Fruit fly (Drosophila melanogaster) whole organism, prepupa: ENCODE measurements around the gene CG14563.

Experiments used
- CG10631 ChIP-seq: fragments of 200-800 bp; sonication (Bioruptor generic); optimal IDR thresholded peaks from 2 replicates; lab custom pipeline; 2016; ENCODE audit warnings: missing biosample characterization, missing genetic modification characterization
- CG10669 ChIP-seq: fragments of 200-800 bp; sonication (Bioruptor generic); optimal IDR thresholded peaks from 3 replicates; lab custom pipeline; 2018; ENCODE audit warnings: missing biosample characterization, mild to moderate bottlenecking, missing genetic modification characterization, moderate library complexity
- CG11294 ChIP-seq: fragments of 200-800 bp; sonication (Bioruptor generic); IDR thresholded peaks from 2 replicates; pipeline ENCODE4 v1.3.6; 2022; ENCODE audit warnings: missing biosample characterization, missing genetic modification characterization
- CG11762 ChIP-seq: fragments of 200-800 bp; sonication (Bioruptor generic); optimal IDR thresholded peaks from 3 replicates; lab custom pipeline; 2016; ENCODE audit warnings: missing biosample characterization, missing genetic modification characterization; ENCODE audit not compliant: insufficient read depth
- CG11902 ChIP-seq: fragments of 200-800 bp; sonication (Bioruptor generic); optimal IDR thresholded peaks from 3 replicates; lab custom pipeline; 2016; ENCODE audit warnings: missing biosample characterization, missing genetic modification characterization
- CG15336 ChIP-seq: fragments of 200-800 bp; sonication (Bioruptor generic); IDR thresholded peaks from 2 replicates; pipeline ENCODE4 v1.3.6; 2022; ENCODE audit warnings: missing biosample characterization, missing genetic modification characterization
- CG1621 ChIP-seq: fragments of 200-800 bp; sonication (Bioruptor generic); optimal IDR thresholded peaks from 3 replicates; lab custom pipeline; 2018; ENCODE audit warnings: missing biosample characterization, mild to moderate bottlenecking, missing genetic modification characterization
- CG16779 ChIP-seq: fragments of 200-800 bp; sonication (Bioruptor generic); optimal IDR thresholded peaks from 3 replicates; lab custom pipeline; 2017; ENCODE audit warnings: missing biosample characterization, mild to moderate bottlenecking, missing genetic modification characterization
- CG34406 ChIP-seq: fragments of 200-800 bp; sonication (Bioruptor generic); optimal IDR thresholded peaks from 3 replicates; lab custom pipeline; 2016; ENCODE audit warnings: missing biosample characterization, missing genetic modification characterization
- CG3919 ChIP-seq: fragments of 200-800 bp; sonication (Bioruptor generic); optimal IDR thresholded peaks from 3 replicates; lab custom pipeline; 2016; ENCODE audit warnings: missing biosample characterization, missing genetic modification characterization
- CG4318 ChIP-seq: fragments of 200-800 bp; sonication (Bioruptor generic); optimal IDR thresholded peaks from 3 replicates; lab custom pipeline; 2017; ENCODE audit warnings: missing biosample characterization, mild to moderate bottlenecking, missing genetic modification characterization
- CG6163 ChIP-seq: fragments of 200-800 bp; sonication (Bioruptor generic); IDR thresholded peaks from 3 replicates; pipeline ENCODE4 v1.3.6; 2022; ENCODE audit warnings: missing biosample characterization, missing genetic modification characterization
- CG6276 ChIP-seq: fragments of 200-800 bp; sonication (Bioruptor generic); optimal IDR thresholded peaks from 2 replicates; lab custom pipeline; 2017; ENCODE audit warnings: missing biosample characterization, mild to moderate bottlenecking, missing genetic modification characterization
- CG6792 ChIP-seq: fragments of 200-800 bp; sonication (Bioruptor generic); optimal IDR thresholded peaks from 3 replicates; lab custom pipeline; 2016; ENCODE audit warnings: missing biosample characterization, missing genetic modification characterization
- CG6808 ChIP-seq: fragments of 200-800 bp; sonication (Bioruptor generic); optimal IDR thresholded peaks from 3 replicates; lab custom pipeline; 2017; ENCODE audit warnings: missing biosample characterization, missing genetic modification characterization, mild to moderate bottlenecking, moderate library complexity, missing genetic modification reagents
- CG6854 ChIP-seq: fragments of 200-800 bp; sonication (Bioruptor generic); optimal IDR thresholded peaks from 2 replicates; lab custom pipeline; 2017; ENCODE audit warnings: missing biosample characterization, mild to moderate bottlenecking, missing genetic modification characterization
- CG7368 ChIP-seq: fragments of 200-800 bp; sonication (Bioruptor generic); optimal IDR thresholded peaks from 3 replicates; lab custom pipeline; 2016; ENCODE audit warnings: missing biosample characterization, missing genetic modification characterization
- CG8119 ChIP-seq: fragments of 200-800 bp; sonication (Bioruptor generic); IDR thresholded peaks from 3 replicates; pipeline ENCODE4 v1.3.6; 2022; ENCODE audit warnings: missing biosample characterization, missing genetic modification characterization
- CG8319 ChIP-seq: fragments of 200-800 bp; sonication (Bioruptor generic); optimal IDR thresholded peaks from 3 replicates; lab custom pipeline; 2016; ENCODE audit warnings: missing biosample characterization, missing genetic modification characterization
- CG8632 ChIP-seq: fragments of 200-800 bp; sonication (Bioruptor generic); optimal IDR thresholded peaks from 3 replicates; lab custom pipeline; 2016; ENCODE audit warnings: missing biosample characterization, missing genetic modification characterization
- CG9139 ChIP-seq: fragments of 200-800 bp; sonication (Bioruptor generic); optimal IDR thresholded peaks from 3 replicates; lab custom pipeline; 2017; ENCODE audit warnings: missing biosample characterization, mild to moderate bottlenecking, missing genetic modification characterization
- Eip75B ChIP-seq: fragments of 200-800 bp; sonication (Bioruptor generic); optimal IDR thresholded peaks from 3 replicates; lab custom pipeline; 2016; ENCODE audit warnings: missing biosample characterization, missing genetic modification characterization
- Eip78C ChIP-seq: fragments of 200-800 bp; sonication (Bioruptor generic); peaks from one replicate; lab custom pipeline; 2016; ENCODE audit warnings: missing biosample characterization, missing genetic modification characterization
- Eip93F ChIP-seq: fragments of 200-800 bp; sonication (Bioruptor generic); optimal IDR thresholded peaks from 2 replicates; lab custom pipeline; 2016; ENCODE audit warnings: missing biosample characterization, mild to moderate bottlenecking, missing genetic modification characterization
- Hr38 ChIP-seq: sonication (Bioruptor generic); optimal IDR thresholded peaks from 2 replicates; lab custom pipeline; 2016; ENCODE audit warnings: missing biosample characterization, missing genetic modification characterization
- Hr39 ChIP-seq: fragments of 200-800 bp; sonication (Bioruptor generic); optimal IDR thresholded peaks from 2 replicates; lab custom pipeline; 2016; ENCODE audit warnings: missing biosample characterization, missing genetic modification characterization
- Lpt ChIP-seq: fragments of 200-800 bp; sonication (Bioruptor generic); optimal IDR thresholded peaks from 3 replicates; lab custom pipeline; 2016; ENCODE audit warnings: missing biosample characterization, missing genetic modification characterization
- Met ChIP-seq: fragments of 200-800 bp; sonication (Bioruptor generic); optimal IDR thresholded peaks from 3 replicates; lab custom pipeline; 2016; ENCODE audit warnings: missing biosample characterization, missing genetic modification characterization
- OdsH ChIP-seq: fragments of 200-800 bp; sonication (Bioruptor generic); optimal IDR thresholded peaks from 3 replicates; lab custom pipeline; 2016; ENCODE audit warnings: missing biosample characterization, missing genetic modification characterization
- Sox102F ChIP-seq: fragments of 200-800 bp; sonication (Bioruptor generic); optimal IDR thresholded peaks from 2 replicates; lab custom pipeline; 2016; ENCODE audit warnings: missing biosample characterization, mild to moderate bottlenecking, missing genetic modification characterization
- Sox14 ChIP-seq: fragments of 200-800 bp; sonication (Bioruptor generic); optimal IDR thresholded peaks from 3 replicates; lab custom pipeline; 2016; ENCODE audit warnings: missing biosample characterization, missing genetic modification characterization
- Sox15 ChIP-seq: fragments of 200-800 bp; sonication (Bioruptor generic); optimal IDR thresholded peaks from 3 replicates; lab custom pipeline; 2016; ENCODE audit warnings: missing biosample characterization, missing genetic modification characterization
- achi ChIP-seq: fragments of 200-800 bp; sonication (Bioruptor generic); optimal IDR thresholded peaks from 3 replicates; lab custom pipeline; 2016; ENCODE audit warnings: missing biosample characterization, missing genetic modification characterization
- cyc ChIP-seq: fragments of 200-800 bp; sonication (Bioruptor generic); optimal IDR thresholded peaks from 3 replicates; lab custom pipeline; 2016; ENCODE audit warnings: missing biosample characterization, missing genetic modification characterization
- dac ChIP-seq: fragments of 200-800 bp; sonication (Bioruptor generic); optimal IDR thresholded peaks from 2 replicates; lab custom pipeline; 2017; ENCODE audit warnings: missing biosample characterization, mild to moderate bottlenecking, missing genetic modification characterization
- eg ChIP-seq: fragments of 200-800 bp; sonication (Bioruptor generic); IDR thresholded peaks from 3 replicates; pipeline ENCODE4 v1.3.6; 2022; ENCODE audit warnings: missing biosample characterization, missing genetic modification characterization
- esn ChIP-seq: fragments of 200-800 bp; sonication (Bioruptor generic); optimal IDR thresholded peaks from 2 replicates; lab custom pipeline; 2016; ENCODE audit warnings: missing biosample characterization, mild to moderate bottlenecking, missing genetic modification characterization, moderate library complexity
- fd59A ChIP-seq: fragments of 200-800 bp; sonication (Bioruptor generic); optimal IDR thresholded peaks from 2 replicates; lab custom pipeline; 2017; ENCODE audit warnings: missing biosample characterization, mild to moderate bottlenecking, missing genetic modification characterization, missing genetic modification reagents
- fd85E ChIP-seq: fragments of 200-800 bp; sonication (Bioruptor generic); optimal IDR thresholded peaks from 3 replicates; lab custom pipeline; 2016; ENCODE audit warnings: missing biosample characterization, missing genetic modification characterization
- lz ChIP-seq: fragments of 200-800 bp; sonication (Bioruptor generic); optimal IDR thresholded peaks from 3 replicates; lab custom pipeline; 2016; ENCODE audit warnings: missing biosample characterization, missing genetic modification characterization
- pdm3 ChIP-seq: fragments of 200-800 bp; sonication (Bioruptor generic); optimal IDR thresholded peaks from 3 replicates; lab custom pipeline; 2016; ENCODE audit warnings: missing biosample characterization, missing genetic modification characterization
- salr ChIP-seq, 2 experiments: fragments of 200-800 bp; sonication (Bioruptor generic); optimal IDR thresholded peaks; 3 replicates each; lab custom pipeline; 2016 to 2018; ENCODE audit warnings: missing biosample characterization in 2 of 2, missing genetic modification characterization in 2 of 2, mild to moderate bottlenecking in 1 of 2
- spab ChIP-seq: fragments of 200-800 bp; sonication (Bioruptor generic); optimal IDR thresholded peaks from 2 replicates; lab custom pipeline; 2017; ENCODE audit warnings: missing biosample characterization, mild to moderate bottlenecking, missing genetic modification characterization, missing genetic modification reagents
- ss ChIP-seq, 2 experiments: fragments of 200-800 bp; sonication (Bioruptor generic); optimal IDR thresholded peaks; 2 replicates in 1 of 2; 3 replicates in 1 of 2; lab custom pipeline; 2017 to 2018; ENCODE audit warnings: mild to moderate bottlenecking in 2 of 2, missing biosample characterization in 2 of 2, missing genetic modification characterization in 2 of 2, moderate library complexity in 1 of 2
- svp ChIP-seq: fragments of 200-800 bp; sonication (Bioruptor generic); peaks from one replicate; lab custom pipeline; 2016; ENCODE audit warnings: missing biosample characterization, missing genetic modification characterization
- topi ChIP-seq: fragments of 200-800 bp; sonication (Bioruptor generic); optimal IDR thresholded peaks from 3 replicates; lab custom pipeline; 2016; ENCODE audit warnings: missing biosample characterization, missing genetic modification characterization
- vri ChIP-seq: fragments of 200-800 bp; sonication (Bioruptor generic); optimal IDR thresholded peaks from 3 replicates; lab custom pipeline; 2016; ENCODE audit warnings: missing biosample characterization, mild to moderate bottlenecking, missing genetic modification characterization

Gene CG14563

DNA sequence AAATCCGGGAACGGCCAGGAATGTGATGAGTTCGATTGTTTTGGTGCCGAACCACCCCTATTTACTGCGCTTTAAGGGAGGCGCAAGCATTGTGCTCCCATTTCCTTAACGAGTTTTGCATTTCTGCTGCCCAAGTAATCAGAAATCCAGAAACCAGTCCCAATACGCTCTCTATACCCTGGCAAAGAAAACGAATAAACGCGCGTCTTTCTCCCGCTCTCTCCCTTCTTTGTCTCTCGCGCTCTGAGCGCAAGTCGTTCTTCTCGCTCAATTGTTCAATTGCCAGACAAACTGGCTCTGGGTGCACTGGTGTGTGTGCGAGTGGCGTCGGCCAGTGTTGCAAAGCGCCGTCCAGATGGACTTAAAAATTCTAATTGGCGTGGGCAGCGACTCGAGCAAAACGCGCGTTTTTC is 38.2 kb upstream of the CG14563 start (continued):
- TF ChIP-seq CG11762 (GFP tag; lab: Kevin White, UChicago) (peak; percentile 92), CG8319 (GFP tag; lab: Kevin White, UChicago) (peak; percentile 98), fd85E (peak; percentile 95), CG15336 (peak; percentile 97), achi (GFP tag; lab: Kevin White, UChicago) (peak; percentile 96), spab (GFP tag; lab: Kevin White, UChicago) (peak; percentile 94), CG3919 (GFP tag; lab: Kevin White, UChicago) (peak; percentile 98), CG34406 (peak; percentile 98), Hr38 (GFP tag; lab: Kevin White, UChicago) (peak; percentile 78), vri (GFP tag; lab: Kevin White, UChicago) (peak; percentile 98), CG10669 (peak; percentile 96), esn (peak; percentile 99), CG9139 (GFP tag; lab: Kevin White, UChicago) (peak; percentile 85), lz (GFP tag; lab: Kevin White, UChicago) (peak; percentile 99), Eip78C (GFP tag; lab: Kevin White, UChicago) (peak; percentile 99), Sox102F (GFP tag; lab: Kevin White, UChicago) (peak; percentile 99), eg (GFP tag; lab: Robert Waterston, UW) (peak; percentile 99), CG11902 (peak; percentile 98), Eip75B (GFP tag; lab: Kevin White, UChicago) (peak; percentile 98), pdm3 (GFP tag; lab: Kevin White, UChicago) (peak; percentile 99), OdsH (peak; percentile 98), Eip93F (GFP tag; lab: Kevin White, UChicago) (peak; percentile 93), CG6854 (GFP tag; lab: Kevin White, UChicago) (peak; percentile 91)
- TF ChIP-seq, all 60 proteins: peak for 60

DNA sequence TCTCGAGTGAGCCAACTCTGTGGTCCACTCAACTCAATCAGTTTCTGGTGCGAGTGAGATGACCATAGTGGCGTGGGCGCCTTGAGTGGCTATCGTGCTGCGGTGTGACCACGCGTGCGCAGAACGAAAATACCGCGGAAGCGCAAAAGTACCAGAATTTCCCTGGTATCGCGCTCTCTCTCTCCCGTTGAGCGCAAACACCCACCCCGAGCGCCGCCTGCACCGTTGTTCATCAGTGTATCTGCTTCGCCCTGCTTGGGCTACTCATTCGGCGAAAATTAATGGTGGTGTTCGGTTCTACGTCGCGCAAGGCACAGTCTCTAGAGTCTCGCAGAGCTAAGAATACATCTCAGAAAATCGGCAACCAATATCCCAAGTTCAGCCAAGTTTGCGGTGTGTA is 37.2 kb upstream of the CG14563 start:
- TF ChIP-seq esn (peak; percentile 57), CG10669 (peak; percentile 25), CG10631 (GFP tag; lab: Kevin White, UChicago) (no peak), CG9139 (GFP tag; lab: Kevin White, UChicago) (peak; percentile 61), CG4318 (GFP tag; lab: Kevin White, UChicago) (no peak), topi (GFP tag; lab: Kevin White, UChicago) (peak; percentile 55), dac (GFP tag; lab: Kevin White, UChicago) (no peak), CG6276 (peak; percentile 45), CG16779 (tag; lab: Kevin White, UChicago) (peak; percentile 64), Lpt (GFP tag; lab: Kevin White, UChicago) (peak; percentile 15), CG3919 (GFP tag; lab: Kevin White, UChicago) (peak; percentile 80), CG1621 (tag; lab: Kevin White, UChicago) (peak; percentile 53), cyc (GFP tag; lab: Kevin White, UChicago) (peak; percentile 19), ss (GFP tag; optimal IDR thresholded peaks at IDR 0.05; lab: Kevin White, UChicago) (peak; percentile 73 to 74), CG8319 (GFP tag; lab: Kevin White, UChicago) (no peak), fd85E (peak; percentile 71), lz (GFP tag; lab: Kevin White, UChicago) (no peak), eg (GFP tag; lab: Robert Waterston, UW) (peak; percentile 83), fd59A (GFP tag; lab: Kevin White, UChicago) (no peak), vri (GFP tag; lab: Kevin White, UChicago) (peak; percentile 80), Sox14 (GFP tag; lab: Kevin White, UChicago) (peak; percentile 71), CG6808 (peak; percentile 28), OdsH (no peak), Eip75B (GFP tag; lab: Kevin White, UChicago) (peak; percentile 40), CG7368 (GFP tag; lab: Kevin White, UChicago) (peak; percentile 24), Sox102F (GFP tag; lab: Kevin White, UChicago) (peak; percentile 50), Sox15 (GFP tag; lab: Kevin White, UChicago) (no peak), Eip93F (GFP tag; lab: Kevin White, UChicago) (no peak), salr (GFP tag; optimal IDR thresholded peaks at IDR 0.05; lab: Kevin White, UChicago) (no peak), Hr38 (GFP tag; lab: Kevin White, UChicago) (no peak), CG6792 (GFP tag; lab: Kevin White, UChicago) (no peak), Hr39 (GFP tag; lab: Kevin White, UChicago) (no peak), CG11294 (no peak; the same call in 1 of the 2 replicates), CG34406 (no peak), svp (GFP tag; lab: Kevin White, UChicago) (peak; percentile 76), CG6854 (GFP tag; lab: Kevin White, UChicago) (peak; percentile 89), CG6163 (GFP tag; lab: Robert Waterston, UW) (peak; percentile 78), achi (GFP tag; lab: Kevin White, UChicago) (peak; percentile 63), CG8119 (GFP tag; lab: Robert Waterston, UW) (peak; percentile 38; the same call in 2 of the 3 replicates), Met (GFP tag; lab: Kevin White, UChicago) (peak; percentile 30), CG8632 (GFP tag; lab: Kevin White, UChicago) (no peak), pdm3 (GFP tag; lab: Kevin White, UChicago) (no peak)
